Fruit fly (Drosophila melanogaster) whole organism, pupa: Measurements from ENCODE around the gene be.

Experiments used
- CG10348 ChIP-seq: fragments of 200-800 bp; sonication (Bioruptor generic); IDR thresholded peaks from 2 replicates; pipeline ENCODE4 v1.3.6; 2022; ENCODE audit warnings: missing biosample characterization, missing genetic modification characterization
- CG13204 ChIP-seq: fragments of 200-800 bp; sonication (Bioruptor generic); optimal IDR thresholded peaks from 2 replicates; lab custom pipeline; 2018; ENCODE audit warnings: missing biosample characterization, mild to moderate bottlenecking, missing genetic modification characterization, moderate library complexity
- CG15710 ChIP-seq: fragments of 200-800 bp; sonication (Bioruptor generic); optimal IDR thresholded peaks from 2 replicates; lab custom pipeline; 2018; ENCODE audit warnings: missing biosample characterization, mild to moderate bottlenecking, missing genetic modification characterization, moderate library complexity
- CG4496 ChIP-seq: fragments of 200-800 bp; sonication (Bioruptor generic); IDR thresholded peaks from 3 replicates; pipeline ENCODE4 v1.3.6; 2022; ENCODE audit warnings: missing biosample characterization, missing genetic modification characterization
- CG8301 ChIP-seq: fragments of 200-800 bp; sonication (Bioruptor generic); optimal IDR thresholded peaks from 2 replicates; lab custom pipeline; 2018; ENCODE audit warnings: missing biosample characterization, mild to moderate bottlenecking, missing genetic modification characterization
- CG9948 ChIP-seq: fragments of 200-800 bp; sonication (Bioruptor generic); optimal IDR thresholded peaks from 2 replicates; lab custom pipeline; 2018; ENCODE audit warnings: missing biosample characterization, mild to moderate bottlenecking, missing genetic modification characterization, moderate library complexity
- Ets98B ChIP-seq: fragments of 200-800 bp; sonication (Bioruptor generic); IDR thresholded peaks from 2 replicates; pipeline ENCODE4 v1.3.6; 2022; ENCODE audit warnings: missing biosample characterization, missing genetic modification characterization
- Pif1A ChIP-seq: fragments of 200-800 bp; sonication (Bioruptor generic); optimal IDR thresholded peaks from 3 replicates; lab custom pipeline; 2016; ENCODE audit warnings: missing biosample characterization, missing genetic modification characterization
- Snoo ChIP-seq: fragments of 200-800 bp; sonication (Bioruptor generic); optimal IDR thresholded peaks from 3 replicates; lab custom pipeline; 2017; ENCODE audit warnings: missing biosample characterization, mild to moderate bottlenecking, missing genetic modification characterization, inconsistent platforms
- gl ChIP-seq: fragments of 200-800 bp; sonication (Bioruptor generic); optimal IDR thresholded peaks from 2 replicates; lab custom pipeline; 2018; ENCODE audit warnings: missing biosample characterization, mild to moderate bottlenecking, missing genetic modification characterization
- rn ChIP-seq: fragments of 200-800 bp; sonication (Bioruptor generic); IDR thresholded peaks from 2 replicates; pipeline ENCODE4 v1.3.6; 2022; ENCODE audit warnings: missing biosample characterization, missing genetic modification characterization

DNA sequence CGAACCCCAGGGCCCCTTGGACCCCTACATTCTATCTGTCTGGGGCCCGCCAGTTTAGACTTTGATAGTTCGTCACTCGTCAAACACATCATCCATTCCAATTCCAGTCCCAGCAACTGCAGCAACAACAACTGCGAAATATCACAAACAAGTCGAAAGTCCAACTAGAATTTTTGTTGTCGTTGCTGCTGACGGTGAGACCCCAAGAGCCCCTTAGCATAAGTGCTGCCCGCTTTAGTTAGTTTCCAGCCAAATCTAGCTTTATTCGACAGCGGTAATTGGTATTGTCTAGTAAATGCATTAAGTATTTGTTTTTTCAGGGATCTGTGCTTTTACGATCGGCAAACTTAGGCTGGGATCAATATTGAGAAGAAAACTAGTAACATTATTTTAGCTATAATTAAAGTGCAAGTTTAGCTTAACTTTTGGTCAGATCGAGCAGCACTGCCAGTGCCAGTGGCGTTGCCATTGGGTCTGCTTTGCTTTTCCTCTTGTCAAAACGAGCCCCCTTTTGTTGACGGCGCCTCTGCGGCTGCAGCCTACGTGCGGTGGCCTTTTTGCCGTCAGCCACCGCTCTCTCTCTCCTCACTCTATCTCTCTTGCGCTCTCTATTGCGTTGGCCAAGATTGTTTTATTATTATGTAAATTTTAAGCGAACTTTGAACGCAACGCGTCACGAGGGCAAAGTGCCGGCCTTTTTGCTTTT, 50.6 kb downstream of the be start:
- TF ChIP-seq CG9948 (tag; lab: Kevin White, UChicago) (peak; percentile 74), CG4496 (GFP tag; lab: Robert Waterston, UW) (peak; percentile 91), CG15710 (tag; lab: Kevin White, UChicago) (peak; percentile 81), rn (GFP tag; lab: Robert Waterston, UW) (peak; percentile 67), Ets98B (GFP tag; lab: Robert Waterston, UW) (peak; percentile 87), Snoo (tag; lab: Kevin White, UChicago) (peak; percentile 71), CG8301 (tag; lab: Kevin White, UChicago) (peak; percentile 88), gl (tag; lab: Kevin White, UChicago) (peak; percentile 88), CG13204 (GFP tag; lab: Kevin White, UChicago) (peak; percentile 81), Pif1A (GFP tag; lab: Kevin White, UChicago) (peak; percentile 90), CG10348 (GFP tag; lab: Robert Waterston, UW) (no peak; the same call in 1 of the 2 replicates)
